Fruit fly (Drosophila melanogaster) whole organism, embryonic: Measurements from ENCODE around the gene pr.
A peak's percentile ranks its signal among the peaks of the same experiment; 100 is the strongest.

Experiments used
- B-H1 ChIP-seq: fragments of 200-800 bp; sonication (Bioruptor generic); IDR thresholded peaks from 3 replicates; pipeline ENCODE4 v1.3.6; 2022; ENCODE audit warnings: missing biosample characterization, missing genetic modification characterization
- CG10147 ChIP-seq: fragments of 200-800 bp; sonication (Bioruptor generic); optimal IDR thresholded peaks from 2 replicates; lab custom pipeline; 2019; ENCODE audit warnings: missing biosample characterization, mild to moderate bottlenecking, missing genetic modification characterization, moderate library complexity
- CG11456 ChIP-seq: fragments of 200-800 bp; sonication (Bioruptor generic); IDR thresholded peaks from 3 replicates; pipeline ENCODE4 v1.3.6; 2022; ENCODE audit warnings: missing biosample characterization, missing genetic modification characterization
- CG13894 ChIP-seq: fragments of 200-800 bp; sonication (Bioruptor generic); optimal IDR thresholded peaks from 3 replicates; lab custom pipeline; 2018; ENCODE audit warnings: missing biosample characterization, mild to moderate bottlenecking, missing genetic modification characterization, moderate library complexity
- CG14860 ChIP-seq: fragments of 200-800 bp; sonication (Bioruptor generic); IDR thresholded peaks from 3 replicates; pipeline ENCODE4 v1.3.6; 2022; ENCODE audit warnings: missing biosample characterization, missing genetic modification characterization; ENCODE audit not compliant: partially characterized antibody
- CG1647 ChIP-seq: fragments of 200-800 bp; sonication (Bioruptor generic); optimal IDR thresholded peaks from 3 replicates; lab custom pipeline; 2016; ENCODE audit warnings: missing biosample characterization, missing genetic modification characterization
- CG17359 ChIP-seq: fragments of 200-800 bp; sonication (Bioruptor generic); optimal IDR thresholded peaks from 3 replicates; lab custom pipeline; 2018; ENCODE audit warnings: missing biosample characterization, mild to moderate bottlenecking, missing genetic modification characterization, moderate library complexity
- CG17612 ChIP-seq: fragments of 200-800 bp; sonication (Bioruptor generic); IDR thresholded peaks from 2 replicates; pipeline ENCODE4 v1.3.6; 2022; ENCODE audit warnings: missing biosample characterization, missing genetic modification characterization
- CG1792 ChIP-seq: fragments of 200-800 bp; sonication (Bioruptor generic); optimal IDR thresholded peaks from 2 replicates; lab custom pipeline; 2016; ENCODE audit warnings: missing biosample characterization, missing genetic modification characterization
- CG18599 ChIP-seq: fragments of 200-800 bp; sonication (Bioruptor generic); optimal IDR thresholded peaks from 3 replicates; lab custom pipeline; 2017; ENCODE audit warnings: missing biosample characterization, missing genetic modification characterization, mild to moderate bottlenecking, moderate library complexity, missing genetic modification reagents
- CG4424 ChIP-seq: fragments of 200-800 bp; sonication (Bioruptor generic); optimal IDR thresholded peaks from 3 replicates; lab custom pipeline; 2016; ENCODE audit warnings: missing biosample characterization, missing genetic modification characterization
- CG5180 ChIP-seq: fragments of 200-800 bp; sonication (Bioruptor generic); optimal IDR thresholded peaks from 3 replicates; lab custom pipeline; 2017; ENCODE audit warnings: missing biosample characterization, missing genetic modification characterization, mild to moderate bottlenecking, moderate library complexity, missing genetic modification reagents
- CG6272 ChIP-seq: fragments of 200-800 bp; sonication (Bioruptor generic); IDR thresholded peaks from 2 replicates; pipeline ENCODE4 v1.3.6; 2022; ENCODE audit warnings: missing biosample characterization, missing genetic modification characterization
- CG7839 ChIP-seq: fragments of 200-800 bp; sonication (Bioruptor generic); optimal IDR thresholded peaks from 3 replicates; lab custom pipeline; 2018; ENCODE audit warnings: missing biosample characterization, mild to moderate bottlenecking, missing genetic modification characterization, moderate library complexity
- CG7928 ChIP-seq: fragments of 200-800 bp; sonication (Bioruptor generic); optimal IDR thresholded peaks from 2 replicates; lab custom pipeline; 2017; ENCODE audit warnings: missing biosample characterization, mild to moderate bottlenecking, missing genetic modification characterization
- CG8089 ChIP-seq: fragments of 200-800 bp; sonication (Bioruptor generic); optimal IDR thresholded peaks from 3 replicates; lab custom pipeline; 2016; ENCODE audit warnings: missing biosample characterization, missing genetic modification characterization
- Camta ChIP-seq: fragments of 200-800 bp; sonication (Bioruptor generic); optimal IDR thresholded peaks from 2 replicates; lab custom pipeline; 2016; ENCODE audit warnings: missing biosample characterization, missing genetic modification characterization
- Deaf1 ChIP-seq: fragments of 200-800 bp; optimal IDR thresholded peaks from 3 replicates; lab custom pipeline; 2019; ENCODE audit warnings: missing biosample characterization, mild to moderate bottlenecking, missing genetic modification characterization, moderate library complexity
- Dek ChIP-seq: fragments of 200-800 bp; sonication (Bioruptor generic); optimal IDR thresholded peaks from 3 replicates; lab custom pipeline; 2019; ENCODE audit warnings: missing biosample characterization, mild to moderate bottlenecking, missing genetic modification characterization, moderate library complexity
- E2f2 ChIP-seq: fragments of 200-800 bp; sonication (Bioruptor generic); IDR thresholded peaks from 2 replicates; pipeline ENCODE4 v1.3.6; 2022; ENCODE audit warnings: missing biosample characterization, missing genetic modification characterization
- Ets65A ChIP-seq: fragments of 200-800 bp; sonication (Bioruptor generic); peaks from one replicate; lab custom pipeline; 2016; ENCODE audit warnings: missing biosample characterization, missing genetic modification characterization
- HLH54F ChIP-seq: fragments of 200-800 bp; sonication (Bioruptor generic); optimal IDR thresholded peaks from 3 replicates; lab custom pipeline; 2016; ENCODE audit warnings: missing biosample characterization, missing genetic modification characterization
- HmgD ChIP-seq: fragments of 200-800 bp; sonication (Bioruptor generic); optimal IDR thresholded peaks from 3 replicates; lab custom pipeline; 2016; ENCODE audit warnings: missing biosample characterization, missing genetic modification characterization
- Hr3 ChIP-seq: fragments of 200-800 bp; sonication (Bioruptor generic); optimal IDR thresholded peaks from 3 replicates; lab custom pipeline; 2016; ENCODE audit warnings: missing biosample characterization, missing genetic modification characterization
- Hr78 ChIP-seq, 2 experiments: fragments of 200-800 bp in 1 of 2; fragments of >200 bp in 1 of 2; sonication (Bioruptor generic) in 1 of 2; optimal IDR thresholded peaks; 2 replicates each; lab custom pipeline; 2017 to 2019; ENCODE audit warnings: missing biosample characterization in 2 of 2, missing genetic modification characterization in 2 of 2, mild to moderate bottlenecking in 1 of 2, moderate library complexity in 1 of 2
- Jarid2 ChIP-seq: fragments of 200-800 bp; sonication (Bioruptor generic); optimal IDR thresholded peaks from 3 replicates; lab custom pipeline; 2017; ENCODE audit warnings: mild to moderate bottlenecking, missing biosample characterization, missing genetic modification reagents, missing genetic modification characterization
- Kr ChIP-seq: fragments of 200-800 bp; sonication (Bioruptor generic); optimal IDR thresholded peaks from 2 replicates; lab custom pipeline; 2017; ENCODE audit warnings: missing biosample characterization, mild to moderate bottlenecking, missing genetic modification characterization
- Opbp ChIP-seq: fragments of 200-800 bp; sonication (Bioruptor generic); IDR thresholded peaks from 3 replicates; pipeline ENCODE4 v1.3.6; 2022; ENCODE audit warnings: missing biosample characterization, missing genetic modification characterization; ENCODE audit not compliant: partially characterized antibody
- Taf1 ChIP-seq: fragments of 200-800 bp; sonication (Bioruptor generic); IDR thresholded peaks from 2 replicates; pipeline ENCODE4 v1.3.6; 2022; ENCODE audit warnings: missing biosample characterization, missing genetic modification characterization
- ap ChIP-seq: fragments of 200-800 bp; sonication (Bioruptor generic); IDR thresholded peaks from 2 replicates; pipeline ENCODE4 v1.3.6; 2022; ENCODE audit warnings: missing biosample characterization, missing genetic modification characterization
- ash1 ChIP-seq: fragments of 200-800 bp; sonication (Bioruptor generic); optimal IDR thresholded peaks from 2 replicates; lab custom pipeline; 2018; ENCODE audit warnings: missing biosample characterization, mild to moderate bottlenecking, missing genetic modification characterization
- btn ChIP-seq: fragments of 200-800 bp; sonication (Bioruptor generic); optimal IDR thresholded peaks from 2 replicates; lab custom pipeline; 2016; ENCODE audit warnings: missing biosample characterization, missing genetic modification characterization
- caup ChIP-seq: fragments of 200-800 bp; sonication (Bioruptor generic); optimal IDR thresholded peaks from 3 replicates; lab custom pipeline; 2017; ENCODE audit warnings: missing biosample characterization, mild to moderate bottlenecking, missing genetic modification characterization, moderate library complexity; ENCODE audit not compliant: severe bottlenecking
- chm ChIP-seq: fragments of 200-800 bp; sonication (Bioruptor generic); IDR thresholded peaks from 2 replicates; pipeline ENCODE4 v1.3.6; 2022; ENCODE audit warnings: missing biosample characterization, missing genetic modification characterization
- da ChIP-seq: fragments of 200-800 bp; sonication (Bioruptor generic); optimal IDR thresholded peaks from 2 replicates; lab custom pipeline; 2016; ENCODE audit warnings: missing biosample characterization, missing genetic modification characterization
- fu2 ChIP-seq: fragments of 200-800 bp; sonication (Bioruptor generic); optimal IDR thresholded peaks from 2 replicates; lab custom pipeline; 2016; ENCODE audit warnings: missing biosample characterization, missing genetic modification characterization
- grn ChIP-seq: fragments of 200-800 bp; sonication (Bioruptor generic); optimal IDR thresholded peaks from 3 replicates; lab custom pipeline; 2017; ENCODE audit warnings: missing biosample characterization, missing genetic modification characterization
- inv ChIP-seq: fragments of 200-800 bp; sonication (Bioruptor generic); IDR thresholded peaks from 2 replicates; pipeline ENCODE4 v1.3.6; 2022; ENCODE audit warnings: missing biosample characterization, missing genetic modification characterization; ENCODE audit not compliant: partially characterized antibody
- kah ChIP-seq: fragments of 200-800 bp; sonication (Bioruptor generic); optimal IDR thresholded peaks from 2 replicates; lab custom pipeline; 2018; ENCODE audit warnings: missing biosample characterization, mild to moderate bottlenecking, missing genetic modification characterization
- klu ChIP-seq: fragments of 200-800 bp; sonication (Bioruptor generic); IDR thresholded peaks from 2 replicates; pipeline ENCODE4 v1.3.6; 2022; ENCODE audit warnings: missing biosample characterization, missing genetic modification characterization
- kni ChIP-seq: fragments of 200-800 bp; sonication (Bioruptor generic); optimal IDR thresholded peaks from 3 replicates; lab custom pipeline; 2017; ENCODE audit warnings: mild to moderate bottlenecking, missing biosample characterization, missing genetic modification reagents, missing genetic modification characterization
- prd ChIP-seq, 3 experiments: fragments of >200 bp in 2 of 3; fragments of 200-800 bp in 1 of 3; sonication (Bioruptor generic) in 1 of 3; optimal IDR thresholded peaks in 2 of 3; IDR thresholded peaks in 1 of 3; 2 replicates in 2 of 3; 3 replicates in 1 of 3; pipeline versions ENCODE4 v1.3.6 to Lab custom; 2017 to 2022; ENCODE audit warnings: missing biosample characterization in 1 of 3, missing genetic modification characterization in 1 of 3
- slou ChIP-seq: fragments of 200-800 bp; sonication (Bioruptor generic); optimal IDR thresholded peaks from 3 replicates; lab custom pipeline; 2016; ENCODE audit warnings: missing biosample characterization, missing genetic modification characterization
- slp2 ChIP-seq: fragments of 200-800 bp; sonication (Bioruptor generic); optimal IDR thresholded peaks from 2 replicates; lab custom pipeline; 2016; ENCODE audit warnings: missing biosample characterization, missing genetic modification characterization
- so ChIP-seq: fragments of 200-800 bp; sonication (Bioruptor generic); IDR thresholded peaks from 3 replicates; pipeline ENCODE4 v1.3.6; 2022; ENCODE audit warnings: missing biosample characterization, missing genetic modification characterization
- tio ChIP-seq: fragments of 200-800 bp; sonication (Bioruptor generic); optimal IDR thresholded peaks from 2 replicates; lab custom pipeline; 2017; ENCODE audit warnings: missing biosample characterization, missing genetic modification characterization, inconsistent platforms
- trh ChIP-seq: fragments of 200-800 bp; sonication (Bioruptor generic); optimal IDR thresholded peaks from 2 replicates; lab custom pipeline; 2016; ENCODE audit warnings: missing biosample characterization, missing genetic modification characterization
- tx ChIP-seq: fragments of 200-800 bp; sonication (Bioruptor generic); optimal IDR thresholded peaks from 2 replicates; lab custom pipeline; 2016; ENCODE audit warnings: missing biosample characterization, missing genetic modification characterization
- vfl ChIP-seq: fragments of 200-800 bp; sonication (Bioruptor generic); optimal IDR thresholded peaks from 2 replicates; lab custom pipeline; 2016; ENCODE audit warnings: missing biosample characterization, missing genetic modification characterization

pr gene

dm6 chr2L:20091094-20091679 is 15.9 kb upstream of the pr start, which contains the start of the genes CG10747 and Pyroxd1 (continued):
- peak; percentile 92 for TF ChIP-seq chm
- TF ChIP-seq HLH54F (GFP tag; lab: Kevin White, UChicago): peak; percentile 97
- TF ChIP-seq slp2: peak; percentile 89
- TF ChIP-seq grn (GFP tag; lab: Kevin White, UChicago): peak; percentile 65
- TF ChIP-seq CG7928 (GFP tag; lab: Kevin White, UChicago): peak; percentile 76
- peak; percentile 93 for TF ChIP-seq tx (GFP tag; lab: Kevin White, UChicago)
- peak; percentile 90 for TF ChIP-seq da (GFP tag; lab: Kevin White, UChicago)
- peak; percentile 98 for TF ChIP-seq Dek (tag; lab: Kevin White, UChicago)
- peak; percentile 89 for TF ChIP-seq HmgD (GFP tag; lab: Kevin White, UChicago)
- peak; percentile 91 for TF ChIP-seq E2f2
- peak; percentile 90 for TF ChIP-seq ap (GFP tag; lab: Robert Waterston, UW)
- TF ChIP-seq Camta: peak; percentile 93
- TF ChIP-seq kah (GFP tag; lab: Kevin White, UChicago): peak; percentile 90
- TF ChIP-seq CG5180 (GFP tag; lab: Kevin White, UChicago): peak; percentile 85
- TF ChIP-seq CG4424 (GFP tag; lab: Kevin White, UChicago): peak; percentile 96
- peak; percentile 74 for TF ChIP-seq kni (GFP tag; lab: Kevin White, UChicago)
- no peak for TF ChIP-seq inv (GFP tag; lab: Robert Waterston, UW)
- no peak for TF ChIP-seq Opbp (GFP tag; lab: Robert Waterston, UW)
- peak; percentile 87 for TF ChIP-seq CG8089 (GFP tag; lab: Kevin White, UChicago)
- TF ChIP-seq CG7839: peak; percentile 98
- peak; percentile 91 for TF ChIP-seq B-H1
- TF ChIP-seq CG10147 (GFP tag; lab: Kevin White, UChicago): peak; percentile 97
- peak; percentile 96 for TF ChIP-seq CG18599 (GFP tag; lab: Kevin White, UChicago)
- peak; percentile 96 for TF ChIP-seq vfl (GFP tag; lab: Kevin White, UChicago)
- TF ChIP-seq btn (GFP tag; lab: Kevin White, UChicago): peak; percentile 78
- TF ChIP-seq CG17359 (tag; lab: Kevin White, UChicago): peak; percentile 96
- TF ChIP-seq fu2 (GFP tag; lab: Kevin White, UChicago): peak; percentile 94
- peak; percentile 82 for TF ChIP-seq Deaf1
- TF ChIP-seq caup (GFP tag; lab: Kevin White, UChicago): peak; percentile 96
- TF ChIP-seq Hr3: peak; percentile 97
- peak; percentile 84 for TF ChIP-seq CG1792 (GFP tag; lab: Kevin White, UChicago)
- TF ChIP-seq CG6272 (GFP tag; lab: Robert Waterston, UW): peak; percentile 92
- TF ChIP-seq Hr78 (GFP tag; optimal IDR thresholded peaks at IDR 0.05; lab: Kevin White, UChicago): peak in 1 of 2 experiments; percentile 81
- peak; percentile 95 for TF ChIP-seq klu (GFP tag; lab: Robert Waterston, UW)
- TF ChIP-seq trh: peak; percentile 92
- peak; percentile 90 for TF ChIP-seq slou (GFP tag; lab: Kevin White, UChicago)
- peak; percentile 70 for TF ChIP-seq ash1 (GFP tag; lab: Kevin White, UChicago)
- peak; percentile 93 for TF ChIP-seq CG1647
- no peak for TF ChIP-seq CG14860
- no peak for TF ChIP-seq Kr (GFP tag; lab: Kevin White, UChicago)
- peak; percentile 96 for TF ChIP-seq Taf1 (GFP tag; lab: Robert Waterston, UW)
- TF ChIP-seq so: peak; percentile 96
- no peak for TF ChIP-seq prd (optimal IDR thresholded peaks at IDR 0.05; lab: Kevin White, UChicago)
- peak; percentile 97 for TF ChIP-seq prd (GFP tag; IDR thresholded peaks at IDR 0.05; lab: Robert Waterston, UW)
- peak; percentile 70 for TF ChIP-seq Jarid2
- peak; percentile 95 for TF ChIP-seq CG11456 (GFP tag; lab: Robert Waterston, UW)
- peak; percentile 90 for TF ChIP-seq CG17612 (GFP tag; lab: Robert Waterston, UW)
- peak; percentile 98 for TF ChIP-seq tio (GFP tag; lab: Kevin White, UChicago)
- peak; percentile 95 for TF ChIP-seq CG13894 (tag; lab: Kevin White, UChicago)
- TF ChIP-seq Ets65A: peak; percentile 99
